Worm (Caenorhabditis elegans) whole organism, L4/young adult: ENCODE data around the gene mvk-1.

ENCODE experiments used
- W03F9.2 ChIP-seq: fragments of 150-350 bp; optimal IDR thresholded peaks from 2 replicates; lab custom pipeline; 2014; ENCODE audit warnings: missing biosample characterization, missing genetic modification characterization
- dao-5 ChIP-seq: sonication (generic microtip); optimal IDR thresholded peaks from 2 replicates; lab custom pipeline; 2016; ENCODE audit warnings: missing genotype, missing genetic modification characterization, moderate library complexity, missing compliant biosample characterization
- him-1 ChIP-seq: sonication (generic microtip); optimal IDR thresholded peaks from 2 replicates; lab custom pipeline; 2016; ENCODE audit warnings: missing genotype, missing genetic modification reagents, missing genetic modification characterization, missing compliant biosample characterization

The mvk-1 gene

DNA sequence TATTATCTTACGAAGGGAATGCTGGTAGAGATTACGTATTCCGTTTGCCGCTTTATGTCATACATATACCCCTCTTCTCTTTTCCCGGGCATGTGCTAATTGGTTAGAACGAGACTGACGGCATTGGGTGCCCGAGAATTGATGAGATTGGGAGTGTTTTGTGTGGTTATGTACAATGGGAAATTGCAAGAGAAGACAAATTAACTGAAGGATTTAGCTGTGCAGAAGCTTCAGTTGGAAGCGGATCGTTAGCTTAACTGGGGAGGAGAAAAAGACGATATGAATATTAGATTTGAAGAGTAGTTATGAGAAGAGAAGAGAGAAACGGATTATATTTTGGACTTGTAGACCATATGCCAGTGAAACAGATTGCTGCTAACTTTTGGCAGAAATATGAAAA lies 25.9 kb downstream of the mvk-1 start:
- no peak for TF ChIP-seq him-1 (tag; lab: Kevin White, UChicago)
- TF ChIP-seq W03F9.2 (tag; lab: Kevin White, UChicago), result no peak
- no peak for TF ChIP-seq dao-5 (tag; lab: Kevin White, UChicago)

DNA sequence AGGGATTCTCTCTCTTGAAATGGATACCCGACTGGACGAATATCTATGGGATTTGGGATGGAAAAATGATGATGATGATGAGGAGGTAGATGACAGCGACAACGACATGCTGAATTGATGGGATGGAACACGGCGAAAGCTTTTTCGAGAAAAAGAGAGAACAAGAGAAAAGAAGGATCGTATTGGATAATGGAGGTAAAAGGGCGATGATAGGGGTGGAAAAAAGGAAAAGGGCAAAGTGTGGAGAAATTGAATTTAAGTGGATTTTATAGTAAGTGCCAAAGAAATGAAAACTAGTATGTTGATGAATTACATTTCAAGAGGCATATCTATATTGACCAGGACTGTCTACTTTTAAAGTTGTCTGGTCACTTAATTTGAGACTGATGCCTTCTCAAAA lies 30.2 kb downstream of the mvk-1 start:
- no peak for TF ChIP-seq him-1 (tag; lab: Kevin White, UChicago)
- no peak for TF ChIP-seq dao-5 (tag; lab: Kevin White, UChicago)
- TF ChIP-seq W03F9.2 (tag; lab: Kevin White, UChicago), result no peak

DNA sequence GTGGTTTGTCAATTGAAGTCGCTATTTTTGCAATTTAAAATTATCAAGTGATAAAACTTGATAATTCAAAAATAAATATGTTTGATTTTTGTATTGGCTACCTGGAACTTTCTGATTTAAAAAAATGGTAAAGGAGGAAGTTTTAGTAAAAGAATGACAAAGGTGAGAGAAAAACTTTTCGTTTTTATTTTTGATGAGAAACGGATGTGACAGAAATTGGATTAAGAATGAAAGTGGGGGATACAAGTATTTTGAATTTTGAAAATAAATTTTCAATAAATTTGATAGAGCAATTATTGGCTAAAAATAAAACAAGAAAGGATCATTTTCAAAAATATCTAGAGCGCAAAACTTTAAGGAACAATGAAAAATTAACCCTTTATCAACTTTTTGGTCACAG lies 33.3 kb downstream of the mvk-1 start, which contains the start of gene C05D10.4:
C05D10.4 (minus strand) TSS at position 101 of the 400 bp plus-strand sequence.
- TF ChIP-seq dao-5 (tag; lab: Kevin White, UChicago), result no peak
- no peak for TF ChIP-seq him-1 (tag; lab: Kevin White, UChicago)
- TF ChIP-seq W03F9.2 (tag; lab: Kevin White, UChicago), result no peak

DNA sequence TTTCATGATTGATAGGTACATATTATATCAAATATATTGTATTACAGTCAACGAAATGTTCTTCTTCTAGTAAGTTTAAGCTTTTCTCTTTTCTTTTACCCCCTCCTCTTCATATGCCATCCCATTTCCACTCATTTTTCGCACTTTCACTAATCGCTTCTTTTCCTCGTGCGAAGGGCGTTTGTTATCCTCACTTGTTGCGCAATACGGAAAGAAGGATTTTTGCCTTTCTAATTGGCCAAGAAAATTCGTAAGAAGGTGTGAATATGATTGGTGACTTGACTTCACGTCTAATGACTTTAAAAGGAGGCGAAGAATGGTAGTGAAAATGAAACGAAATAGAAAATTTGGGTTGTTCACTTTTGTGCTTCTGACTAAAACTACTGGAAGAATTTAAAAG lies 40.4 kb downstream of the mvk-1 start:
- no peak for TF ChIP-seq him-1 (tag; lab: Kevin White, UChicago)
- TF ChIP-seq W03F9.2 (tag; lab: Kevin White, UChicago), result no peak
- no peak for TF ChIP-seq dao-5 (tag; lab: Kevin White, UChicago)

DNA sequence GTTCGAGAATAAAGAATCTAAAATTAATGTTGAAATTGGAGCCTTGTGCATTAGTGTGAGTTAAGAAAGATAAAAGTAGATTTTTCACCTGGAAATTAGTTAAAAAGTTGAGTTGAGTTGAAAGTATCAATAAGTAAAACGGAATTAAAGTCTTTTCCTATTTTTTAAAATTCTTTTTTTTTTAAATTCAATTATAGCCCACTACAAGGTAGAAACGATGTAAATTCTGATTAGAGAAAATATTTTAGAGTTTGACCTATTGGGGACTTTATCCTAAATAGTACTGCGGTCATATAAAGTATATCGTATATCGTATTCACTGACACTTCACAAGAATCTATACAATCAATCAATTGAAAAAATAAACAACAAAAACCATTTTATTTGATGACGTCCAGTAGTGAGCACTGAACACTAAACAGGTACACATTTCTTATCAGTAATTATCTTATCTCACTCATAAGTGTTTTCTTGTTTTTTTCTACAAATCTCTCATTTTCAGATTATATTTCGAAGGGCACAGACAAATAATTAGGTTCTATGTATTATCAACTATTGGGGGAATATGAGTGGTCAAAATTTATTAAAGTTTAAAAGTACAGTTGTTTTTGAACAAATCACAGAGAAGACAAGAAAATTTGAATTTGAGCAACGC lies 48.2 kb downstream of the mvk-1 start, which contains the start of gene wht-1:
wht-1 (minus strand) TSS at position 51 of the 655 bp plus-strand sequence.
- TF ChIP-seq him-1 (tag; lab: Kevin White, UChicago) (no peak), W03F9.2 (tag; lab: Kevin White, UChicago) (no peak), dao-5 (tag; lab: Kevin White, UChicago) (no peak)

DNA sequence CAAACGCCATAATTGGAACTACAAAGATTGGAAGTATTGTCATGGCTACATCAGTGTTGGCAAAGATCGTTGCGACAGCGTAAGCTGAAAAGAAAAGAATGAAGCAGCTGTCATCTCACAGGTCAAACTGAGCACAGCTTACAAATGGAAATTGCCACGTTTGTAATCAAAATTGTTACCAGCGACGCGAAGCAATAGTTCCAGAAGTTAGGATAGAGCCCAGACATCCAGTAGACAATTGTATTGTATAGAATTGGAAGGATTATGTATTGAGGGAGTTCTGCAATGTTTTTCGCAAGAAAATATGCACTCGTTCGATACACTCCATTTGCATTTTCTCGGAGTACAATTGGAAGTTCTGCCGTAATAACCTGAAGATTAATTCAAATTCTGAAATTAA lies 50.8 kb downstream of the mvk-1 start:
- no peak for TF ChIP-seq him-1 (tag; lab: Kevin White, UChicago)
- no peak for TF ChIP-seq dao-5 (tag; lab: Kevin White, UChicago)
- TF ChIP-seq W03F9.2 (tag; lab: Kevin White, UChicago), result no peak

DNA sequence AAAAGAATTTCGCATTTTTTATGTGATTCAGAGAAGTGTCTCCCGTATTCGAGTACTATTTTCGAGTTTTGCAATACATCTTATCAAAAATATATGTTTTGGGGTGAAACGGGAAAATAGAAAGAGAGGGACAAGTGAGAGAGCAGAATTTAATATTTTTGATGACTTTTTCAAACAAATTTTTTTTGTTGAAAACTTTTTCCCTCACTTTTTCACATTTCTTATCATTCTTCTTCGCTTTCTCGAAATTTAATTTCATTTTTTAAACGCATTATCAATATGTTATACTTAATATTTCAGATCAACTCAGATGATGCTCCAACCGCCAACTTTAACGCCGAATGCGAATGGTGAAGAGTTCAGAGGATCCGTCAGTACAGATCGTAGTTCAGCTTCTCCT lies 55.8 kb downstream of the mvk-1 start, which contains the start of gene attf-4:
attf-4 (plus strand) TSS at position 301 of the 400 bp plus-strand sequence.
- no peak for TF ChIP-seq W03F9.2 (tag; lab: Kevin White, UChicago)
- TF ChIP-seq him-1 (tag; lab: Kevin White, UChicago), result no peak
- no peak for TF ChIP-seq dao-5 (tag; lab: Kevin White, UChicago)

DNA sequence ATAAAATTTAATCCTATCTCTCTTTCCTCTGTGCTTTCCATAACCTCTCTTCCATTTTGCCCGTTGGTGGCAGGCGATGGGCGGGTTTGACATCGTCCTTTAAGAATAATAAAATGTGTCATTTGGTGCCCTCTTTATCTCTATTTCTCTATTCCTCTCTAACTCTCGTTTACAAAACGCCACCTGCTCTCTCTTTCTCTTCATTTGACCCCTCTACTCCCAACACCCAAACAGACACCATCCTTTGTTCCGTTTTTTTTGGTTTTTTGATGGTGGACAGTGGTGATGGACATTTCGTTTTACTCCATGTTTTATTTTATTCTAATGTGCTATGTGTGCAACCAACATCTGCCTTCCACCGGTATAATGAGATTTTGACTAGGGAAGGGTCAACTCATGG lies 57.2 kb downstream of the mvk-1 start:
- TF ChIP-seq dao-5 (tag; lab: Kevin White, UChicago) (no peak), him-1 (tag; lab: Kevin White, UChicago) (no peak), W03F9.2 (tag; lab: Kevin White, UChicago) (no peak)

DNA sequence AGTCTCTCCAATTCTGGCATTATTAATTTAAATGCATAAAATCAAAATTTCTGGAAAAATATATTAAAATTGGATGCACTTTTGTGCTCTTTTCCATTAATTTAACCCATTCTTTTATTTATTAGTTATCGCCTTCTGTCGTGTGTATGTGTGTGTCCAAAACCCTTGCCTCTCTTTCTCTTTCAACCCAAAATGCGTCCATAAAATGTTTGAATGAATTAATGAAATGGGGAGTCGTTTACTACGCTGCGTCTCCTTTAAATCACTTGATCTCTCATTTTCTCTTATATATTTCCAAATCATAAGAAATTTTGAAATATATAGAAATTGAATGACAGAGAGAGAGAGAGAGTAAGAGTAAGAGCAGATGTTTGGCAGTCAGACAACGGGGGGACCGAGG lies 58.1 kb downstream of the mvk-1 start:
- TF ChIP-seq him-1 (tag; lab: Kevin White, UChicago), result no peak
- TF ChIP-seq W03F9.2 (tag; lab: Kevin White, UChicago), result no peak
- no peak for TF ChIP-seq dao-5 (tag; lab: Kevin White, UChicago)
